Worm (Caenorhabditis elegans) whole organism, L1 larva: ENCODE data around the gene odd-2.

Experiments
- lir-3 ChIP-seq: sonication (generic microtip); optimal IDR thresholded peaks from 2 replicates; lab custom pipeline; 2016; ENCODE audit warnings: mild to moderate bottlenecking, missing genetic modification characterization, moderate library complexity, missing compliant biosample characterization; ENCODE audit not compliant: poor library complexity
- mdl-1 ChIP-seq, 2 experiments: fragments of 150-350 bp; optimal IDR thresholded peaks; 2 replicates each; lab custom pipeline; 2014 to 2017; ENCODE audit warnings: missing biosample characterization in 2 of 2, missing genetic modification characterization in 2 of 2, inconsistent platforms in 1 of 2
- nhr-12 ChIP-seq: sonication (generic microtip); optimal IDR thresholded peaks from 2 replicates; lab custom pipeline; 2017; ENCODE audit warnings: missing biosample characterization, missing genetic modification characterization
- nhr-77 ChIP-seq: fragments of 150-350 bp; optimal IDR thresholded peaks from 2 replicates; lab custom pipeline; 2014; ENCODE audit warnings: missing biosample characterization, missing genetic modification characterization
- tbx-2 ChIP-seq: sonication (generic microtip); optimal IDR thresholded peaks from 2 replicates; lab custom pipeline; 2016; ENCODE audit warnings: missing genetic modification characterization, missing compliant biosample characterization

ce11 chrX:6169252-6169651 lies 8.9 kb upstream of the odd-2 start, which contains the start of gene T25B2.2:
- TF ChIP-seq nhr-12 (tag; lab: Kevin White, UChicago): no peak
- TF ChIP-seq mdl-1 (tag; optimal IDR thresholded peaks at IDR 0.05; lab: Kevin White, UChicago): no peak
- TF ChIP-seq lir-3 (tag; lab: Kevin White, UChicago): no peak
- TF ChIP-seq tbx-2: no peak
- TF ChIP-seq nhr-77 (tag; lab: Kevin White, UChicago): no peak
